Worm (Caenorhabditis elegans) whole organism, early embryonic: ENCODE results near the gene alh-2.

Experiments
- ama-1 ChIP-seq: fragments of 150-350 bp; optimal IDR thresholded peaks from 2 replicates; lab custom pipeline; 2014
- flt-1 ChIP-seq: fragments of 200-800 bp; sonication (Bioruptor generic); IDR thresholded peaks from 2 replicates; pipeline ENCODE4 v1.3.6; 2022; ENCODE audit warnings: missing genetic modification characterization, missing compliant biosample characterization
- scrt-1 ChIP-seq: fragments of 200-800 bp; sonication (Bioruptor generic); IDR thresholded peaks from 2 replicates; pipeline ENCODE4 v1.3.6; 2022; ENCODE audit warnings: missing genetic modification characterization, missing compliant biosample characterization

- no peak for TF ChIP-seq ama-1 (lab: Kevin White, UChicago)
- no peak for TF ChIP-seq flt-1 (GFP tag; lab: Robert Waterston, UW)
- TF ChIP-seq scrt-1: no peak
Measured at ce11 chrV:1642199-1642598, 1.8 kb upstream of the alh-2 start, which contains the start of gene Y46H3D.1.
